Worm (Caenorhabditis elegans) whole organism, late embryonic: ENCODE measurements around the gene Y37H2A.14.

Experiments used
- ceh-18 ChIP-seq: sonication (generic microtip); optimal IDR thresholded peaks from 2 replicates; lab custom pipeline; 2016; ENCODE audit warnings: missing genetic modification characterization, missing compliant biosample characterization
- ceh-22 ChIP-seq: sonication (generic microtip); optimal IDR thresholded peaks from 2 replicates; lab custom pipeline; 2017; ENCODE audit warnings: missing biosample characterization, missing genetic modification characterization
- ceh-30 ChIP-seq: fragments of 150-350 bp; optimal IDR thresholded peaks from 2 replicates; lab custom pipeline; 2014; ENCODE audit warnings: missing biosample characterization, missing genetic modification characterization
- ceh-6 ChIP-seq: fragments of 200-800 bp; sonication (Bioruptor generic); optimal IDR thresholded peaks from 2 replicates; lab custom pipeline; 2018; ENCODE audit warnings: mild to moderate bottlenecking, missing genetic modification characterization, missing compliant biosample characterization
- dve-1 ChIP-seq: sonication (generic microtip); optimal IDR thresholded peaks from 2 replicates; lab custom pipeline; 2017; ENCODE audit warnings: antibody characterized with exemption, mild to moderate bottlenecking, missing genetic modification characterization, missing compliant biosample characterization
- fkh-10 ChIP-seq: fragments of 150-350 bp; optimal IDR thresholded peaks from 2 replicates; lab custom pipeline; 2014; ENCODE audit warnings: missing biosample characterization, missing genetic modification reagents, missing genetic modification characterization
- nfya-1 ChIP-seq: sonication (generic microtip); optimal IDR thresholded peaks from 2 replicates; lab custom pipeline; 2017; ENCODE audit warnings: missing genetic modification characterization, mild to moderate bottlenecking, missing compliant biosample characterization, antibody characterized with exemption, moderate library complexity
- pag-3 ChIP-seq: sonication (generic microtip); optimal IDR thresholded peaks from 2 replicates; lab custom pipeline; 2016; ENCODE audit warnings: missing compliant biosample characterization, missing genetic modification characterization, borderline replicate concordance
- pqm-1 ChIP-seq: sonication (generic microtip); optimal IDR thresholded peaks from 2 replicates; lab custom pipeline; 2016; ENCODE audit warnings: missing genetic modification characterization, missing compliant biosample characterization
- pros-1 ChIP-seq: fragments of 150-350 bp; optimal IDR thresholded peaks from 2 replicates; lab custom pipeline; 2014; ENCODE audit warnings: missing biosample characterization, missing genetic modification reagents, missing genetic modification characterization
- rnt-1 ChIP-seq: sonication (generic microtip); optimal IDR thresholded peaks from 2 replicates; lab custom pipeline; 2016; ENCODE audit warnings: missing genetic modification characterization, missing compliant biosample characterization
- unc-55 ChIP-seq: sonication (generic microtip); optimal IDR thresholded peaks from 2 replicates; lab custom pipeline; 2017; ENCODE audit warnings: missing biosample characterization, missing genetic modification reagents, missing genetic modification characterization

ce11 chrV:18161228-18161627, 17.7 kb downstream of the Y37H2A.14 start, which contains the start of gene C14A6.13:
- no peak for TF ChIP-seq unc-55 (GFP tag; lab: Kevin White, UChicago)
- TF ChIP-seq ceh-22 (tag; lab: Kevin White, UChicago), result no peak
- no peak for TF ChIP-seq pqm-1 (tag; lab: Kevin White, UChicago)
- TF ChIP-seq ceh-6, result no peak
- no peak for TF ChIP-seq nfya-1 (tag; lab: Kevin White, UChicago)
- no peak for TF ChIP-seq fkh-10 (GFP tag; lab: Kevin White, UChicago)
- TF ChIP-seq ceh-18 (tag; lab: Kevin White, UChicago), result no peak
- TF ChIP-seq ceh-30, result no peak
- TF ChIP-seq pag-3 (tag; lab: Kevin White, UChicago), result no peak
- no peak for TF ChIP-seq pros-1 (tag; lab: Kevin White, UChicago)
- TF ChIP-seq rnt-1 (tag; lab: Kevin White, UChicago), result no peak
- TF ChIP-seq dve-1 (tag; lab: Kevin White, UChicago), result no peak
